Fruit fly (Drosophila melanogaster) whole organism, embryonic: Measurements from ENCODE around the gene Nep7.

Experiments
- CG10431 ChIP-seq: fragments of 200-800 bp; sonication (Bioruptor generic); optimal IDR thresholded peaks from 3 replicates; lab custom pipeline; 2018; ENCODE audit warnings: missing biosample characterization, mild to moderate bottlenecking, missing genetic modification characterization
- CG11456 ChIP-seq: fragments of 200-800 bp; sonication (Bioruptor generic); IDR thresholded peaks from 3 replicates; pipeline ENCODE4 v1.3.6; 2022; ENCODE audit warnings: missing biosample characterization, missing genetic modification characterization
- CG12236 ChIP-seq: fragments of 200-800 bp; sonication (Bioruptor generic); optimal IDR thresholded peaks from 2 replicates; lab custom pipeline; 2016; ENCODE audit warnings: missing biosample characterization, missing genetic modification characterization
- CG12659 ChIP-seq: fragments of 200-800 bp; sonication (Bioruptor generic); optimal IDR thresholded peaks from 3 replicates; lab custom pipeline; 2017; ENCODE audit warnings: mild to moderate bottlenecking, missing biosample characterization, missing genetic modification reagents, missing genetic modification characterization
- CG12744 ChIP-seq: fragments of 200-800 bp; sonication (Bioruptor generic); optimal IDR thresholded peaks from 2 replicates; lab custom pipeline; 2016; ENCODE audit warnings: missing biosample characterization, missing genetic modification characterization
- CG13296 ChIP-seq: fragments of 200-800 bp; sonication (Bioruptor generic); optimal IDR thresholded peaks from 3 replicates; lab custom pipeline; 2018; ENCODE audit warnings: missing biosample characterization, mild to moderate bottlenecking, missing genetic modification characterization
- CG13424 ChIP-seq: fragments of 200-800 bp; sonication (Bioruptor generic); optimal IDR thresholded peaks from 2 replicates; lab custom pipeline; 2019; ENCODE audit warnings: missing biosample characterization, mild to moderate bottlenecking, missing genetic modification characterization, moderate library complexity
- CG15073 ChIP-seq: fragments of 200-800 bp; sonication (Bioruptor generic); optimal IDR thresholded peaks from 2 replicates; lab custom pipeline; 2016; ENCODE audit warnings: missing biosample characterization, missing genetic modification characterization
- CG1832 ChIP-seq: fragments of 200-800 bp; sonication (Bioruptor generic); optimal IDR thresholded peaks from 2 replicates; lab custom pipeline; 2017; ENCODE audit warnings: missing biosample characterization, mild to moderate bottlenecking, missing genetic modification characterization, inconsistent platforms
- CG18619 ChIP-seq: fragments of 200-800 bp; sonication (Bioruptor generic); optimal IDR thresholded peaks from 3 replicates; lab custom pipeline; 2017; ENCODE audit warnings: missing biosample characterization, mild to moderate bottlenecking, missing genetic modification characterization
- CG2875 ChIP-seq: fragments of 200-800 bp; sonication (Bioruptor generic); optimal IDR thresholded peaks from 2 replicates; lab custom pipeline; 2017; ENCODE audit warnings: missing biosample characterization, mild to moderate bottlenecking, missing genetic modification characterization, missing genetic modification reagents
- CG31388 ChIP-seq: fragments of 200-800 bp; sonication (Bioruptor generic); optimal IDR thresholded peaks from 2 replicates; lab custom pipeline; 2016; ENCODE audit warnings: missing biosample characterization, missing genetic modification characterization
- CG34376 ChIP-seq: fragments of 200-800 bp; sonication (Bioruptor generic); optimal IDR thresholded peaks from 2 replicates; lab custom pipeline; 2018; ENCODE audit warnings: missing biosample characterization, mild to moderate bottlenecking, missing genetic modification characterization
- CG4282 ChIP-seq: fragments of 200-800 bp; sonication (Bioruptor generic); optimal IDR thresholded peaks from 2 replicates; lab custom pipeline; 2016; ENCODE audit warnings: missing biosample characterization, missing genetic modification characterization
- CG4424 ChIP-seq: fragments of 200-800 bp; sonication (Bioruptor generic); optimal IDR thresholded peaks from 3 replicates; lab custom pipeline; 2016; ENCODE audit warnings: missing biosample characterization, missing genetic modification characterization
- CG4854 ChIP-seq: fragments of 200-800 bp; sonication (Bioruptor generic); optimal IDR thresholded peaks from 2 replicates; lab custom pipeline; 2016; ENCODE audit warnings: missing biosample characterization, missing genetic modification characterization, inconsistent platforms
- CG6854 ChIP-seq: fragments of 200-800 bp; sonication (Bioruptor generic); optimal IDR thresholded peaks from 3 replicates; lab custom pipeline; 2017; ENCODE audit warnings: missing biosample characterization, mild to moderate bottlenecking, missing genetic modification characterization
- CG7745 ChIP-seq: fragments of 200-800 bp; sonication (Bioruptor generic); optimal IDR thresholded peaks from 2 replicates; lab custom pipeline; 2018; ENCODE audit warnings: missing biosample characterization, mild to moderate bottlenecking, missing genetic modification characterization, moderate library complexity
- Dip3 ChIP-seq: fragments of 200-800 bp; sonication (Bioruptor generic); optimal IDR thresholded peaks from 3 replicates; lab custom pipeline; 2016; ENCODE audit warnings: missing biosample characterization, missing genetic modification characterization
- Doc3 ChIP-seq: fragments of 200-800 bp; sonication (Bioruptor generic); IDR thresholded peaks from 3 replicates; pipeline ENCODE4 v1.3.6; 2022; ENCODE audit warnings: missing biosample characterization, missing genetic modification characterization; ENCODE audit not compliant: partially characterized antibody
- E2f1 ChIP-seq: fragments of 200-800 bp; sonication (Bioruptor generic); IDR thresholded peaks from 2 replicates; pipeline ENCODE4 v1.3.6; 2022; ENCODE audit warnings: missing biosample characterization, missing genetic modification characterization
- ERR ChIP-seq: fragments of 200-800 bp; sonication (Bioruptor generic); optimal IDR thresholded peaks from 2 replicates; lab custom pipeline; 2016; ENCODE audit warnings: missing biosample characterization, missing genetic modification characterization
- Fer2 ChIP-seq: fragments of 200-800 bp; sonication (Bioruptor generic); optimal IDR thresholded peaks from 2 replicates; lab custom pipeline; 2018; ENCODE audit warnings: missing biosample characterization, mild to moderate bottlenecking, missing genetic modification characterization, moderate library complexity
- HLH3B ChIP-seq: fragments of 200-800 bp; sonication (Bioruptor generic); IDR thresholded peaks from 2 replicates; pipeline ENCODE4 v1.3.6; 2022; ENCODE audit warnings: missing biosample characterization, missing genetic modification characterization
- HLH54F ChIP-seq: fragments of 200-800 bp; sonication (Bioruptor generic); optimal IDR thresholded peaks from 3 replicates; lab custom pipeline; 2016; ENCODE audit warnings: missing biosample characterization, missing genetic modification characterization
- Hmx ChIP-seq: fragments of 200-800 bp; sonication (Bioruptor generic); optimal IDR thresholded peaks from 2 replicates; lab custom pipeline; 2016; ENCODE audit warnings: missing biosample characterization, missing genetic modification characterization
- Kr ChIP-seq: fragments of 200-800 bp; sonication (Bioruptor generic); optimal IDR thresholded peaks from 2 replicates; lab custom pipeline; 2017; ENCODE audit warnings: missing biosample characterization, mild to moderate bottlenecking, missing genetic modification characterization
- Sox102F ChIP-seq: fragments of 200-800 bp; sonication (Bioruptor generic); optimal IDR thresholded peaks from 2 replicates; lab custom pipeline; 2018; ENCODE audit warnings: missing biosample characterization, mild to moderate bottlenecking, missing genetic modification characterization, moderate library complexity
- Sry-β ChIP-seq: fragments of 200-800 bp; sonication (Bioruptor generic); optimal IDR thresholded peaks from 2 replicates; lab custom pipeline; 2018; ENCODE audit warnings: missing biosample characterization, mild to moderate bottlenecking, missing genetic modification characterization, moderate library complexity
- Xrp1 ChIP-seq: fragments of 200-800 bp; sonication (Bioruptor generic); IDR thresholded peaks from 2 replicates; pipeline ENCODE4 v1.3.6; 2022; ENCODE audit warnings: missing biosample characterization, missing genetic modification characterization
- abd-A ChIP-seq: fragments of 200-800 bp; sonication (Bioruptor generic); optimal IDR thresholded peaks from 3 replicates; lab custom pipeline; 2019; ENCODE audit warnings: missing biosample characterization, mild to moderate bottlenecking, missing genetic modification characterization, moderate library complexity
- bcd ChIP-seq: fragments of 200-800 bp; sonication (Bioruptor generic); optimal IDR thresholded peaks from 2 replicates; lab custom pipeline; 2017; ENCODE audit warnings: missing biosample characterization, mild to moderate bottlenecking, missing genetic modification characterization
- bigmax ChIP-seq: fragments of 200-800 bp; sonication (Bioruptor generic); optimal IDR thresholded peaks from 2 replicates; lab custom pipeline; 2018; ENCODE audit warnings: missing biosample characterization, mild to moderate bottlenecking, missing genetic modification characterization
- cas ChIP-seq: fragments of 200-800 bp; sonication (Bioruptor generic); IDR thresholded peaks from 2 replicates; pipeline ENCODE4 v1.3.6; 2022; ENCODE audit warnings: missing biosample characterization, missing genetic modification characterization
- chinmo ChIP-seq: fragments of 200-800 bp; sonication (Bioruptor generic); IDR thresholded peaks from 4 replicates; pipeline ENCODE4 v1.3.6; 2022; ENCODE audit warnings: missing biosample characterization, missing genetic modification characterization; ENCODE audit not compliant: partially characterized antibody
- gcm ChIP-seq: fragments of 200-800 bp; sonication (Bioruptor generic); optimal IDR thresholded peaks from 2 replicates; lab custom pipeline; 2019; ENCODE audit warnings: missing biosample characterization, mild to moderate bottlenecking, missing genetic modification characterization, moderate library complexity
- grn ChIP-seq: fragments of 200-800 bp; sonication (Bioruptor generic); optimal IDR thresholded peaks from 3 replicates; lab custom pipeline; 2017; ENCODE audit warnings: missing biosample characterization, missing genetic modification characterization
- lab ChIP-seq: fragments of 200-800 bp; sonication (Bioruptor generic); optimal IDR thresholded peaks from 3 replicates; lab custom pipeline; 2017; ENCODE audit warnings: missing biosample characterization, missing genetic modification characterization, mild to moderate bottlenecking, moderate library complexity, missing genetic modification reagents
- pan ChIP-seq, 4 experiments: fragments of >200 bp in 3 of 4; fragments of 200-800 bp in 1 of 4; sonication (Bioruptor generic) in 1 of 4; optimal IDR thresholded peaks in 3 of 4; IDR thresholded peaks in 1 of 4; 2 replicates each; pipeline versions ENCODE4 v1.3.6 to Lab custom; 2017 to 2022; ENCODE audit warnings: missing biosample characterization in 2 of 4, missing genetic modification characterization in 2 of 4, mixed read lengths in 1 of 4
- pb ChIP-seq: fragments of 200-800 bp; sonication (Bioruptor generic); optimal IDR thresholded peaks from 3 replicates; lab custom pipeline; 2016; ENCODE audit warnings: missing biosample characterization, missing genetic modification characterization
- pho ChIP-seq: fragments of 200-800 bp; sonication (Bioruptor generic); optimal IDR thresholded peaks from 2 replicates; lab custom pipeline; 2016; ENCODE audit warnings: missing biosample characterization, missing genetic modification characterization
- sd ChIP-seq: fragments of 200-800 bp; sonication (Bioruptor generic); optimal IDR thresholded peaks from 3 replicates; lab custom pipeline; 2018; ENCODE audit warnings: missing biosample characterization, mild to moderate bottlenecking, missing genetic modification characterization, moderate library complexity
- sima ChIP-seq: fragments of 200-800 bp; sonication (Bioruptor generic); optimal IDR thresholded peaks from 2 replicates; lab custom pipeline; 2016; ENCODE audit warnings: missing biosample characterization, missing genetic modification characterization
- sisA ChIP-seq: fragments of 200-800 bp; sonication (Bioruptor generic); IDR thresholded peaks from 2 replicates; pipeline ENCODE4 v1.3.6; 2022; ENCODE audit warnings: missing biosample characterization, missing genetic modification characterization
- sob ChIP-seq: fragments of 200-800 bp; sonication (Bioruptor generic); IDR thresholded peaks from 2 replicates; pipeline ENCODE4 v1.3.6; 2022; ENCODE audit warnings: missing biosample characterization, missing genetic modification characterization
- tna ChIP-seq: fragments of 200-800 bp; sonication (Bioruptor generic); IDR thresholded peaks from 2 replicates; pipeline ENCODE4 v1.3.6; 2022; ENCODE audit warnings: missing biosample characterization, missing genetic modification characterization; ENCODE audit not compliant: partially characterized antibody
- tx ChIP-seq: fragments of 200-800 bp; sonication (Bioruptor generic); optimal IDR thresholded peaks from 2 replicates; lab custom pipeline; 2016; ENCODE audit warnings: missing biosample characterization, missing genetic modification characterization
- wek ChIP-seq: fragments of 200-800 bp; sonication (Bioruptor generic); optimal IDR thresholded peaks from 3 replicates; lab custom pipeline; 2018; ENCODE audit warnings: missing biosample characterization, mild to moderate bottlenecking, missing genetic modification characterization, moderate library complexity

Gene Nep7

dm6 chr3R:27916355-27917019 lies 38.2 kb upstream of the Nep7 start, which contains the start of the genes CG5003 and mRpS22 (continued):
- TF ChIP-seq CG4854 (GFP tag; lab: Kevin White, UChicago) (no peak), CG7745 (tag; lab: Kevin White, UChicago) (no peak), ERR (no peak), CG34376 (GFP tag; lab: Kevin White, UChicago) (peak; percentile 20), pb (GFP tag; lab: Kevin White, UChicago) (no peak), CG4282 (GFP tag; lab: Kevin White, UChicago) (no peak), CG31388 (GFP tag; lab: Kevin White, UChicago) (no peak), Dip3 (GFP tag; lab: Kevin White, UChicago) (peak; percentile 6), CG2875 (peak; percentile 14), tx (peak; percentile 19), sob (GFP tag; lab: Robert Waterston, UW) (peak; percentile 74), pan (optimal IDR thresholded peaks at IDR 0.05; lab: Kevin White, UChicago) (no peak), pan (GFP tag; optimal IDR thresholded peaks at IDR 0.05 in 1 of 2, IDR thresholded peaks at IDR 0.05 in 1 of 2) (peak in 1 of 2 experiments; percentile 59), HLH54F (GFP tag; lab: Kevin White, UChicago) (peak; percentile 7), Hmx (GFP tag; lab: Kevin White, UChicago) (no peak), Fer2 (peak; percentile 63), Kr (GFP tag; lab: Kevin White, UChicago) (no peak), CG13296 (peak; percentile 56), CG4424 (GFP tag; lab: Kevin White, UChicago) (peak; percentile 69), pho (GFP tag; lab: Kevin White, UChicago) (peak; percentile 16), Sox102F (GFP tag; lab: Kevin White, UChicago) (peak; percentile 59), chinmo (GFP tag; lab: Robert Waterston, UW) (0 out of 4 replicates have a peak, but pooled peaks have one; percentile 32), CG10431 (GFP tag; lab: Kevin White, UChicago) (peak; percentile 16), CG15073 (GFP tag; lab: Kevin White, UChicago) (no peak), tna (peak; percentile 34; the same call in 1 of the 2 replicates), lab (GFP tag; lab: Kevin White, UChicago) (peak; percentile 45), CG12659 (peak; percentile 64), Sry-β (GFP tag; lab: Kevin White, UChicago) (peak; percentile 81), CG12236 (no peak), CG18619 (peak; percentile 46), grn (GFP tag; lab: Kevin White, UChicago) (peak; percentile 51), CG11456 (0 out of 3 replicates have a peak, but pooled peaks have one; percentile 32), CG6854 (GFP tag; lab: Kevin White, UChicago) (no peak), bcd (GFP tag; lab: Kevin White, UChicago) (peak; percentile 50), CG12744 (GFP tag; lab: Kevin White, UChicago) (no peak), CG1832 (GFP tag; lab: Kevin White, UChicago) (no peak), E2f1 (GFP tag; lab: Robert Waterston, UW) (no peak), abd-A (tag; lab: Kevin White, UChicago) (no peak), sisA (GFP tag; lab: Robert Waterston, UW) (no peak), bigmax (GFP tag; lab: Kevin White, UChicago) (no peak), CG13424 (tag; lab: Kevin White, UChicago) (peak; percentile 75), Xrp1 (GFP tag; lab: Robert Waterston, UW) (peak; percentile 45; the same call in 1 of the 2 replicates), HLH3B (no peak), Doc3 (no peak), gcm (GFP tag; lab: Kevin White, UChicago) (no peak), sima (GFP tag; lab: Kevin White, UChicago) (peak; percentile 6), sd (tag; lab: Kevin White, UChicago) (no peak), cas (0 out of 2 replicates have a peak, but pooled peaks have one; percentile 8), wek (peak; percentile 94)
